Fruit fly (Drosophila melanogaster) whole organism, embryonic: ENCODE measurements around the gene Unc50.

Source experiments
- ATbp ChIP-seq: fragments of 200-800 bp; sonication (Bioruptor generic); optimal IDR thresholded peaks from 2 replicates; lab custom pipeline; 2017; ENCODE audit warnings: missing biosample characterization, mild to moderate bottlenecking, missing genetic modification characterization, missing genetic modification reagents
- Aef1 ChIP-seq: fragments of 200-800 bp; sonication (Bioruptor generic); IDR thresholded peaks from 3 replicates; pipeline ENCODE4 v1.3.6; 2022; ENCODE audit warnings: missing biosample characterization, missing genetic modification characterization
- Atf6 ChIP-seq: fragments of 200-800 bp; sonication (Bioruptor generic); IDR thresholded peaks from 2 replicates; pipeline ENCODE4 v1.3.6; 2022; ENCODE audit warnings: missing biosample characterization, missing genetic modification characterization
- Awh ChIP-seq: fragments of 200-800 bp; sonication (Bioruptor generic); IDR thresholded peaks from 2 replicates; pipeline ENCODE4, ENCODE4 v1.3.6; 2022; ENCODE audit warnings: missing biosample characterization, missing genetic modification characterization
- CG12299 ChIP-seq: fragments of 200-800 bp; sonication (Bioruptor generic); optimal IDR thresholded peaks from 2 replicates; lab custom pipeline; 2018; ENCODE audit warnings: missing biosample characterization, mild to moderate bottlenecking, missing genetic modification characterization
- CG13296 ChIP-seq: fragments of 200-800 bp; sonication (Bioruptor generic); optimal IDR thresholded peaks from 3 replicates; lab custom pipeline; 2018; ENCODE audit warnings: missing biosample characterization, mild to moderate bottlenecking, missing genetic modification characterization
- CG13775 ChIP-seq: fragments of 200-800 bp; sonication (Bioruptor generic); optimal IDR thresholded peaks from 3 replicates; lab custom pipeline; 2017; ENCODE audit warnings: missing biosample characterization, mild to moderate bottlenecking, missing genetic modification characterization
- CG13894 ChIP-seq: fragments of 200-800 bp; sonication (Bioruptor generic); optimal IDR thresholded peaks from 3 replicates; lab custom pipeline; 2018; ENCODE audit warnings: missing biosample characterization, mild to moderate bottlenecking, missing genetic modification characterization, moderate library complexity
- CG14860 ChIP-seq: fragments of 200-800 bp; sonication (Bioruptor generic); IDR thresholded peaks from 3 replicates; pipeline ENCODE4 v1.3.6; 2022; ENCODE audit warnings: missing biosample characterization, missing genetic modification characterization; ENCODE audit not compliant: partially characterized antibody
- CG14965 ChIP-seq: fragments of 200-800 bp; sonication (Bioruptor generic); optimal IDR thresholded peaks from 2 replicates; lab custom pipeline; 2016; ENCODE audit warnings: missing biosample characterization, missing genetic modification characterization, borderline replicate concordance
- CG15073 ChIP-seq: fragments of 200-800 bp; sonication (Bioruptor generic); optimal IDR thresholded peaks from 2 replicates; lab custom pipeline; 2016; ENCODE audit warnings: missing biosample characterization, missing genetic modification characterization
- CG1603 ChIP-seq: fragments of 200-800 bp; sonication (Bioruptor generic); optimal IDR thresholded peaks from 2 replicates; lab custom pipeline; 2019; ENCODE audit warnings: missing biosample characterization, mild to moderate bottlenecking, missing genetic modification characterization, moderate library complexity
- CG16779 ChIP-seq: fragments of 200-800 bp; sonication (Bioruptor generic); IDR thresholded peaks from 2 replicates; pipeline ENCODE4 v1.3.6; 2022; ENCODE audit warnings: missing biosample characterization, missing genetic modification characterization
- CG1832 ChIP-seq: fragments of 200-800 bp; sonication (Bioruptor generic); optimal IDR thresholded peaks from 2 replicates; lab custom pipeline; 2017; ENCODE audit warnings: missing biosample characterization, mild to moderate bottlenecking, missing genetic modification characterization, inconsistent platforms
- CG2120 ChIP-seq: fragments of 200-800 bp; sonication (Bioruptor generic); optimal IDR thresholded peaks from 3 replicates; lab custom pipeline; 2016; ENCODE audit warnings: missing biosample characterization, missing genetic modification characterization
- CG2199 ChIP-seq: fragments of 200-800 bp; sonication (Bioruptor generic); IDR thresholded peaks from 3 replicates; pipeline ENCODE4 v1.3.6; 2022; ENCODE audit warnings: missing biosample characterization, missing genetic modification characterization
- CG33213 ChIP-seq: fragments of 200-800 bp; sonication (Bioruptor generic); optimal IDR thresholded peaks from 3 replicates; lab custom pipeline; 2016; ENCODE audit warnings: missing biosample characterization, missing genetic modification characterization
- CG34224 ChIP-seq: fragments of 200-800 bp; sonication (Bioruptor generic); IDR thresholded peaks from 3 replicates; pipeline ENCODE4 v1.3.6; 2022; ENCODE audit warnings: missing biosample characterization, missing genetic modification characterization; ENCODE audit not compliant: partially characterized antibody
- CG4282 ChIP-seq: fragments of 200-800 bp; sonication (Bioruptor generic); optimal IDR thresholded peaks from 2 replicates; lab custom pipeline; 2016; ENCODE audit warnings: missing biosample characterization, missing genetic modification characterization
- CG4424 ChIP-seq: fragments of 200-800 bp; sonication (Bioruptor generic); optimal IDR thresholded peaks from 3 replicates; lab custom pipeline; 2016; ENCODE audit warnings: missing biosample characterization, missing genetic modification characterization
- CG5180 ChIP-seq: fragments of 200-800 bp; sonication (Bioruptor generic); optimal IDR thresholded peaks from 3 replicates; lab custom pipeline; 2017; ENCODE audit warnings: missing biosample characterization, missing genetic modification characterization, mild to moderate bottlenecking, moderate library complexity, missing genetic modification reagents
- CG5245 ChIP-seq: fragments of 200-800 bp; sonication (Bioruptor generic); optimal IDR thresholded peaks from 3 replicates; lab custom pipeline; 2016; ENCODE audit warnings: missing biosample characterization, missing genetic modification characterization
- CG5953 ChIP-seq: fragments of 200-800 bp; sonication (Bioruptor generic); IDR thresholded peaks from 2 replicates; pipeline ENCODE4 v1.3.6; 2022; ENCODE audit warnings: missing biosample characterization, missing genetic modification characterization
- CG6254 ChIP-seq: fragments of 200-800 bp; sonication (Bioruptor generic); optimal IDR thresholded peaks from 3 replicates; lab custom pipeline; 2017; ENCODE audit warnings: mild to moderate bottlenecking, missing biosample characterization, missing genetic modification reagents, missing genetic modification characterization
- CG7928 ChIP-seq: fragments of 200-800 bp; sonication (Bioruptor generic); optimal IDR thresholded peaks from 2 replicates; lab custom pipeline; 2017; ENCODE audit warnings: missing biosample characterization, mild to moderate bottlenecking, missing genetic modification characterization
- CG8388 ChIP-seq: fragments of 200-800 bp; sonication (Bioruptor generic); optimal IDR thresholded peaks from 2 replicates; lab custom pipeline; 2019; ENCODE audit warnings: missing biosample characterization, mild to moderate bottlenecking, missing genetic modification characterization, moderate library complexity
- CoRest ChIP-seq: fragments of 200-800 bp; sonication (Bioruptor generic); optimal IDR thresholded peaks from 3 replicates; lab custom pipeline; 2018; ENCODE audit warnings: missing biosample characterization, mild to moderate bottlenecking, missing genetic modification characterization, moderate library complexity
- D19B ChIP-seq: fragments of 200-800 bp; sonication (Bioruptor generic); optimal IDR thresholded peaks from 2 replicates; lab custom pipeline; 2017; ENCODE audit warnings: missing biosample characterization, mild to moderate bottlenecking, missing genetic modification characterization
- Hand ChIP-seq: fragments of 200-800 bp; sonication (Bioruptor generic); optimal IDR thresholded peaks from 2 replicates; lab custom pipeline; 2017; ENCODE audit warnings: mild to moderate bottlenecking, missing biosample characterization, missing genetic modification reagents, missing genetic modification characterization
- Optix ChIP-seq: fragments of 200-800 bp; sonication (Bioruptor generic); IDR thresholded peaks from 3 replicates; pipeline ENCODE4 v1.3.6; 2022; ENCODE audit warnings: missing biosample characterization, missing genetic modification characterization
- Six4 ChIP-seq: fragments of 200-800 bp; sonication (Bioruptor generic); optimal IDR thresholded peaks from 2 replicates; lab custom pipeline; 2016; ENCODE audit warnings: missing biosample characterization, missing genetic modification characterization
- Sry-δ ChIP-seq: fragments of 200-800 bp; sonication (Bioruptor generic); optimal IDR thresholded peaks from 2 replicates; lab custom pipeline; 2016; ENCODE audit warnings: missing biosample characterization, missing genetic modification characterization
- Xrp1 ChIP-seq: fragments of 200-800 bp; sonication (Bioruptor generic); IDR thresholded peaks from 2 replicates; pipeline ENCODE4 v1.3.6; 2022; ENCODE audit warnings: missing biosample characterization, missing genetic modification characterization
- bab2 ChIP-seq: fragments of 200-800 bp; sonication (Bioruptor generic); optimal IDR thresholded peaks from 2 replicates; lab custom pipeline; 2016; ENCODE audit warnings: missing biosample characterization, missing genetic modification characterization
- chif ChIP-seq, 2 experiments: fragments of 200-800 bp; sonication (Bioruptor generic); optimal IDR thresholded peaks; 3 replicates each; lab custom pipeline; 2016; ENCODE audit warnings: missing biosample characterization in 2 of 2, missing genetic modification characterization in 2 of 2
- chinmo ChIP-seq: fragments of 200-800 bp; sonication (Bioruptor generic); IDR thresholded peaks from 4 replicates; pipeline ENCODE4 v1.3.6; 2022; ENCODE audit warnings: missing biosample characterization, missing genetic modification characterization; ENCODE audit not compliant: partially characterized antibody
- h ChIP-seq: fragments of >200 bp; optimal IDR thresholded peaks from 2 replicates; lab custom pipeline; 2017
- hbn ChIP-seq: fragments of 200-800 bp; sonication (Bioruptor generic); IDR thresholded peaks from 2 replicates; pipeline ENCODE4 v1.3.6; 2022; ENCODE audit warnings: missing biosample characterization, missing genetic modification characterization; ENCODE audit not compliant: partially characterized antibody
- insv ChIP-seq, 2 experiments: fragments of 200-800 bp; sonication (Bioruptor generic); optimal IDR thresholded peaks; 3 replicates each; lab custom pipeline; 2016 to 2018; ENCODE audit warnings: missing biosample characterization in 2 of 2, missing genetic modification characterization in 2 of 2
- lab ChIP-seq: fragments of 200-800 bp; sonication (Bioruptor generic); optimal IDR thresholded peaks from 3 replicates; lab custom pipeline; 2017; ENCODE audit warnings: missing biosample characterization, missing genetic modification characterization, mild to moderate bottlenecking, moderate library complexity, missing genetic modification reagents
- maf-S ChIP-seq: fragments of 200-800 bp; sonication (Bioruptor generic); optimal IDR thresholded peaks from 2 replicates; lab custom pipeline; 2016; ENCODE audit warnings: missing biosample characterization, missing genetic modification characterization
- mld ChIP-seq: fragments of 200-800 bp; sonication (Bioruptor generic); IDR thresholded peaks from 3 replicates; pipeline ENCODE4 v1.3.6; 2022; ENCODE audit warnings: missing biosample characterization, missing genetic modification characterization; ENCODE audit not compliant: partially characterized antibody
- nau ChIP-seq: fragments of 200-800 bp; sonication (Bioruptor generic); optimal IDR thresholded peaks from 3 replicates; lab custom pipeline; 2017; ENCODE audit warnings: missing biosample characterization, mild to moderate bottlenecking, missing genetic modification characterization, missing genetic modification reagents
- oc ChIP-seq: fragments of 200-800 bp; sonication (Bioruptor generic); optimal IDR thresholded peaks from 2 replicates; lab custom pipeline; 2018; ENCODE audit warnings: missing biosample characterization, mild to moderate bottlenecking, missing genetic modification characterization, moderate library complexity
- pb ChIP-seq: fragments of 200-800 bp; sonication (Bioruptor generic); optimal IDR thresholded peaks from 3 replicates; lab custom pipeline; 2016; ENCODE audit warnings: missing biosample characterization, missing genetic modification characterization
- peb ChIP-seq: fragments of 200-800 bp; sonication (Bioruptor generic); IDR thresholded peaks from 2 replicates; pipeline ENCODE4 v1.3.6; 2022; ENCODE audit warnings: missing biosample characterization, missing genetic modification characterization
- slp2 ChIP-seq: fragments of 200-800 bp; sonication (Bioruptor generic); optimal IDR thresholded peaks from 2 replicates; lab custom pipeline; 2016; ENCODE audit warnings: missing biosample characterization, missing genetic modification characterization

The Unc50 gene

dm6 chr3R:8670529-8671491 is 5.6 kb downstream of the Unc50 start, which contains the start of gene p (continued):
- TF ChIP-seq Optix (GFP tag; lab: Robert Waterston, UW) (no peak), Xrp1 (GFP tag; lab: Robert Waterston, UW) (peak; percentile 66), CG7928 (no peak), CG5953 (GFP tag; lab: Robert Waterston, UW) (peak; percentile 3; the same call in 1 of the 2 replicates), bab2 (GFP tag; lab: Kevin White, UChicago) (peak; percentile 22), CG33213 (GFP tag; lab: Kevin White, UChicago) (peak; percentile 6), mld (no peak), slp2 (GFP tag; lab: Kevin White, UChicago) (peak; percentile 36), D19B (GFP tag; lab: Kevin White, UChicago) (peak; percentile 18), pb (GFP tag; lab: Kevin White, UChicago) (peak; percentile 13), Atf6 (0 out of 2 replicates have a peak, but pooled peaks have one; percentile 28), CoRest (tag; lab: Kevin White, UChicago) (peak; percentile 11), maf-S (GFP tag; lab: Kevin White, UChicago) (no peak), peb (GFP tag; lab: Robert Waterston, UW) (no peak), insv (GFP tag; optimal IDR thresholded peaks at IDR 0.05; lab: Kevin White, UChicago) (peak in 1 of 2 experiments; percentile 23), CG12299 (tag; lab: Kevin White, UChicago) (peak; percentile 37), CG13296 (GFP tag; lab: Kevin White, UChicago) (no peak), ATbp (GFP tag; lab: Kevin White, UChicago) (peak; percentile 42), CG34224 (GFP tag; lab: Robert Waterston, UW) (no peak), CG1603 (peak; percentile 18), chinmo (0 out of 4 replicates have a peak, but pooled peaks have one; percentile 68), hbn (GFP tag; lab: Robert Waterston, UW) (no peak), CG2199 (GFP tag; lab: Robert Waterston, UW) (no peak), CG6254 (GFP tag; lab: Kevin White, UChicago) (peak; percentile 26), CG4424 (GFP tag; lab: Kevin White, UChicago) (peak; percentile 34), chif (GFP tag; optimal IDR thresholded peaks at IDR 0.05; lab: Kevin White, UChicago) (peak in 1 of 2 experiments; percentile 31), Awh (0 out of 2 replicates have a peak, but pooled peaks have one; percentile 46), CG16779 (GFP tag; lab: Robert Waterston, UW) (no peak), Hand (GFP tag; lab: Kevin White, UChicago) (peak; percentile 5), Six4 (GFP tag; lab: Kevin White, UChicago) (peak; percentile 24), lab (GFP tag; lab: Kevin White, UChicago) (peak; percentile 60), Sry-δ (no peak), Aef1 (no peak; the same call in 2 of the 3 replicates), CG1832 (no peak), CG5245 (GFP tag; lab: Kevin White, UChicago) (peak; percentile 40), CG8388 (no peak), CG13775 (GFP tag; lab: Kevin White, UChicago) (no peak), CG14965 (no peak), CG14860 (GFP tag; lab: Robert Waterston, UW) (no peak), CG5180 (GFP tag; lab: Kevin White, UChicago) (peak; percentile 56), h (lab: Kevin White, UChicago) (no peak), CG13894 (tag; lab: Kevin White, UChicago) (peak; percentile 32), oc (no peak), nau (peak; percentile 13), CG4282 (GFP tag; lab: Kevin White, UChicago) (no peak), CG15073 (GFP tag; lab: Kevin White, UChicago) (no peak), CG2120 (GFP tag; lab: Kevin White, UChicago) (peak; percentile 66)
